Fruit fly (Drosophila melanogaster) Kc167 (cell line): ENCODE results near the gene CG2924.

ENCODE experiments used
- Myc ChIP-seq: fragments of >200 bp; optimal IDR thresholded peaks from 2 replicates; lab custom pipeline; 2017; ENCODE audit warnings: missing external identifiers
- h ChIP-seq: fragments of >200 bp; optimal IDR thresholded peaks from 3 replicates; lab custom pipeline; 2018; ENCODE audit warnings: missing external identifiers
- insv ChIP-seq: fragments of >200 bp; optimal IDR thresholded peaks from 3 replicates; lab custom pipeline; 2018; ENCODE audit warnings: missing external identifiers
- ttk ChIP-seq: sonication (Bioruptor generic); optimal IDR thresholded peaks from 2 replicates; lab custom pipeline; 2017; ENCODE audit warnings: missing external identifiers

DNA sequence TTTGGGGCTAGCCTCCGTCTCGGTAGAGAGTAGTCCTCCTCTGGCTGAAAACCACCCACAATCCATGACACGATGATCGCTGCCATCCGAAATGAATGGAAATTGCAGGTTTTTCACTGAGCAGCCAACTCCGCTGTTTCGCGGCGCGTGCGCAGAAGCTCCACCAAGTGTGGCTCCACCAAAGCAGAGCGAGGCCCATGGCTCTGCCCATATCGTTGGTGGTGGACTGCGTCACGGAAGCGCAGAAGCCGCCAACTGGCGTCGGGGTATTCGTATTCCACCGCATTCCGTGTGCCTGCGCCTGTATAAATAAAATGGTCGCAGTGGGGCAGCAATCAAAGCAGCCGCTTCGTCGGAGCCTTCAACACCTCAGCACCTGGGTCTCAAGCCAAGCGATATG, 47.1 kb downstream of the CG2924 start, which contains the start of gene CG14052:
- TF ChIP-seq ttk (lab: Kevin White, UChicago) = no peak
- TF ChIP-seq Myc (lab: Kevin White, UChicago) = no peak
- TF ChIP-seq insv (lab: Kevin White, UChicago) = no peak
- TF ChIP-seq h = no peak
